Worm (Caenorhabditis elegans) whole organism, L1 larva: Measurements from ENCODE around the gene F07A11.5.

Source experiments
- C04F5.9 ChIP-seq: sonication (generic microtip); optimal IDR thresholded peaks from 2 replicates; lab custom pipeline; 2016; ENCODE audit warnings: missing genetic modification characterization, missing compliant biosample characterization
- F16B12.6 ChIP-seq: fragments of 150-350 bp; optimal IDR thresholded peaks from 2 replicates; lab custom pipeline; 2014; ENCODE audit warnings: missing biosample characterization, missing genetic modification characterization
- alr-1 ChIP-seq: fragments of 200-800 bp; sonication (Bioruptor generic); optimal IDR thresholded peaks from 2 replicates; lab custom pipeline; 2018; ENCODE audit warnings: borderline replicate concordance, mild to moderate bottlenecking, missing genetic modification characterization, missing compliant biosample characterization
- aly-2 ChIP-seq: fragments of 150-350 bp; optimal IDR thresholded peaks from 2 replicates; lab custom pipeline; 2014; ENCODE audit warnings: missing biosample characterization, missing genetic modification characterization
- blmp-1 ChIP-seq: fragments of 150-350 bp; optimal IDR thresholded peaks from 2 replicates; lab custom pipeline; 2014; ENCODE audit warnings: missing biosample characterization, missing genetic modification characterization
- ceh-8 ChIP-seq: fragments of 200-800 bp; sonication (Bioruptor generic); optimal IDR thresholded peaks from 2 replicates; lab custom pipeline; 2018; ENCODE audit warnings: mild to moderate bottlenecking, missing genetic modification characterization, moderate library complexity, missing compliant biosample characterization
- ceh-82 ChIP-seq, 3 experiments: fragments of 150-350 bp in 1 of 3; sonication (generic microtip) in 2 of 3; optimal IDR thresholded peaks; 2 replicates each; lab custom pipeline; 2014 to 2017; ENCODE audit warnings: missing biosample characterization in 3 of 3, missing genetic modification characterization in 3 of 3
- ces-1 ChIP-seq: fragments of 150-350 bp; optimal IDR thresholded peaks from 2 replicates; lab custom pipeline; 2014; ENCODE audit warnings: missing biosample characterization, missing genetic modification reagents, missing genetic modification characterization
- efl-1 ChIP-seq, 4 experiments: fragments of 150-350 bp; optimal IDR thresholded peaks in 3 of 4; peaks in 1 of 4; 1 replicate in 1 of 4; 2 replicates in 3 of 4; lab custom pipeline; 2014; ENCODE audit warnings: missing biosample characterization in 2 of 4, missing genetic modification characterization in 2 of 4, missing genetic modification reagents in 2 of 4
- efl-3 ChIP-seq: fragments of 200-800 bp; sonication (Bioruptor generic); optimal IDR thresholded peaks from 2 replicates; lab custom pipeline; 2018; ENCODE audit warnings: mild to moderate bottlenecking, missing genetic modification characterization, missing compliant biosample characterization
- elt-2 ChIP-seq: sonication (generic microtip); optimal IDR thresholded peaks from 2 replicates; lab custom pipeline; 2016; ENCODE audit warnings: missing genetic modification characterization, mild to moderate bottlenecking, inconsistent platforms, missing compliant biosample characterization, missing genetic modification reagents
- elt-3 ChIP-seq, 6 experiments: fragments of 150-350 bp in 1 of 6; sonication (generic microtip); optimal IDR thresholded peaks; 2 replicates each; lab custom pipeline; 2017 to 2018; ENCODE audit warnings: missing biosample characterization in 6 of 6, missing genetic modification characterization in 6 of 6, inconsistent platforms in 1 of 6
- fos-1 ChIP-seq: fragments of 150-350 bp; optimal IDR thresholded peaks from 2 replicates; lab custom pipeline; 2014; ENCODE audit warnings: missing biosample characterization, missing genetic modification characterization
- hlh-17 ChIP-seq: fragments of 200-800 bp; sonication (Bioruptor generic); optimal IDR thresholded peaks from 2 replicates; lab custom pipeline; 2018; ENCODE audit warnings: missing genetic modification characterization, mild to moderate bottlenecking, missing compliant biosample characterization, moderate library complexity, borderline replicate concordance
- hpl-2 ChIP-seq: fragments of 150-350 bp; optimal IDR thresholded peaks from 2 replicates; lab custom pipeline; 2014; ENCODE audit warnings: missing biosample characterization, missing genetic modification reagents, missing genetic modification characterization
- lin-13 ChIP-seq: fragments of 150-350 bp; optimal IDR thresholded peaks from 2 replicates; lab custom pipeline; 2014; ENCODE audit warnings: missing biosample characterization, missing genetic modification reagents, missing genetic modification characterization
- lin-14 ChIP-seq: fragments of 200-800 bp; sonication (Bioruptor generic); optimal IDR thresholded peaks from 2 replicates; lab custom pipeline; 2018; ENCODE audit warnings: mild to moderate bottlenecking, missing genetic modification characterization, moderate library complexity, missing compliant biosample characterization
- lin-15B ChIP-seq: fragments of 150-350 bp; sonication (generic microtip); optimal IDR thresholded peaks from 3 replicates; lab custom pipeline; 2014; ENCODE audit warnings: missing biosample characterization, missing genetic modification characterization
- lin-35 ChIP-seq, 2 experiments: fragments of 150-350 bp; optimal IDR thresholded peaks; 2 replicates each; lab custom pipeline; 2014; ENCODE audit warnings: missing biosample characterization in 2 of 2, missing genetic modification characterization in 2 of 2, missing genetic modification reagents in 2 of 2
- lsy-2 ChIP-seq, 2 experiments: fragments of 150-350 bp; optimal IDR thresholded peaks; 2 replicates each; lab custom pipeline; 2014; ENCODE audit warnings: missing biosample characterization in 2 of 2, missing genetic modification characterization in 2 of 2
- mab-9 ChIP-seq: fragments of 200-800 bp; sonication (Bioruptor generic); IDR thresholded peaks from 2 replicates; pipeline ENCODE4 v1.3.6; 2022; ENCODE audit warnings: missing genetic modification reagents, missing genetic modification characterization, missing compliant biosample characterization
- mef-2 ChIP-seq: fragments of 150-350 bp; optimal IDR thresholded peaks from 2 replicates; lab custom pipeline; 2014; ENCODE audit warnings: missing biosample characterization, missing genetic modification characterization
- nhr-77 ChIP-seq: fragments of 150-350 bp; optimal IDR thresholded peaks from 2 replicates; lab custom pipeline; 2014; ENCODE audit warnings: missing biosample characterization, missing genetic modification characterization
- pag-3 ChIP-seq: sonication (generic microtip); optimal IDR thresholded peaks from 2 replicates; lab custom pipeline; 2017; ENCODE audit warnings: missing genetic modification characterization, mild to moderate bottlenecking, missing compliant biosample characterization, antibody characterized with exemption, borderline replicate concordance; ENCODE audit not compliant: insufficient read depth
- pax-3 ChIP-seq: fragments of 200-800 bp; sonication (Bioruptor generic); optimal IDR thresholded peaks from 2 replicates; lab custom pipeline; 2018; ENCODE audit warnings: mild to moderate bottlenecking, missing genetic modification characterization, moderate library complexity, missing compliant biosample characterization
- rnt-1 ChIP-seq: sonication (generic microtip); optimal IDR thresholded peaks from 2 replicates; lab custom pipeline; 2016; ENCODE audit warnings: mild to moderate bottlenecking, missing genetic modification characterization, moderate library complexity, missing compliant biosample characterization
- snpc-4 ChIP-seq: fragments of 150-350 bp; optimal IDR thresholded peaks from 2 replicates; lab custom pipeline; 2014; ENCODE audit warnings: missing biosample characterization, missing genetic modification characterization
- snu-23 ChIP-seq: sonication (generic microtip); optimal IDR thresholded peaks from 2 replicates; lab custom pipeline; 2016; ENCODE audit warnings: missing genetic modification characterization, missing compliant biosample characterization
- sox-4 ChIP-seq: sonication (generic microtip); optimal IDR thresholded peaks from 2 replicates; lab custom pipeline; 2016; ENCODE audit warnings: missing genetic modification characterization, missing compliant biosample characterization
- sptf-1 ChIP-seq: fragments of 150-350 bp; optimal IDR thresholded peaks from 2 replicates; lab custom pipeline; 2014; ENCODE audit warnings: missing biosample characterization, missing genetic modification characterization
- swsn-7 ChIP-seq: sonication (generic microtip); optimal IDR thresholded peaks from 2 replicates; lab custom pipeline; 2016; ENCODE audit warnings: missing genetic modification characterization, missing compliant biosample characterization
- unc-130 ChIP-seq: fragments of 150-350 bp; optimal IDR thresholded peaks from 2 replicates; lab custom pipeline; 2017; ENCODE audit warnings: missing biosample characterization, missing genetic modification characterization, inconsistent platforms
- unc-62 ChIP-seq: fragments of 150-350 bp; optimal IDR thresholded peaks from 2 replicates; lab custom pipeline; 2014; ENCODE audit warnings: missing biosample characterization, missing genetic modification reagents, missing genetic modification characterization
- vab-15 ChIP-seq: sonication (generic microtip); optimal IDR thresholded peaks from 2 replicates; lab custom pipeline; 2017; ENCODE audit warnings: missing genotype, mild to moderate bottlenecking, missing genetic modification characterization, missing compliant biosample characterization
- zag-1 ChIP-seq: fragments of 150-350 bp; optimal IDR thresholded peaks from 2 replicates; lab custom pipeline; 2014; ENCODE audit warnings: missing biosample characterization, missing genetic modification characterization
- ztf-11 ChIP-seq, 2 experiments: sonication (generic microtip); optimal IDR thresholded peaks; 2 replicates each; lab custom pipeline; 2016 to 2017; ENCODE audit warnings: missing genetic modification characterization in 2 of 2, missing biosample characterization in 1 of 2, missing compliant biosample characterization in 1 of 2

The F07A11.5 gene

ce11 chrII:11568670-11569069 is 43.4 kb upstream of the F07A11.5 start:
- TF ChIP-seq efl-1 (optimal IDR thresholded peaks at IDR 0.05; lab: Kevin White, UChicago) (no peak), efl-1 (GFP tag; optimal IDR thresholded peaks at IDR 0.05 in 1 of 2; lab: Kevin White, UChicago) (peak in 1 of 2 experiments; percentile 50), unc-62 (no peak), ceh-8 (GFP tag; lab: Kevin White, UChicago) (no peak)

ce11 chrII:11569213-11569868 is 42.8 kb upstream of the F07A11.5 start, which contains the start of the genes F54D5.23 and F54D5.4:
Gene F54D5.23 (minus strand): TSS chrII:11569287.
Gene F54D5.4 (plus strand): TSS chrII:11569818.
- TF ChIP-seq pax-3 (tag; lab: Kevin White, UChicago) (no peak), elt-3 (tag; optimal IDR thresholded peaks at IDR 0.05; lab: Kevin White, UChicago) (no peak), ces-1 (GFP tag; lab: Kevin White, UChicago) (no peak), vab-15 (tag; lab: Kevin White, UChicago) (no peak), F16B12.6 (no peak), hpl-2 (GFP tag; lab: Kevin White, UChicago) (no peak), sox-4 (no peak), snu-23 (GFP tag; lab: Kevin White, UChicago) (no peak), nhr-77 (tag; lab: Kevin White, UChicago) (no peak), C04F5.9 (tag; lab: Kevin White, UChicago) (no peak), lin-14 (no peak), sptf-1 (tag; lab: Kevin White, UChicago) (no peak), mef-2 (tag; lab: Kevin White, UChicago) (no peak)

- no peak for TF ChIP-seq lin-15B (tag; lab: Kevin White, UChicago)
- TF ChIP-seq elt-2 (tag; lab: Kevin White, UChicago), result peak; percentile 30
- TF ChIP-seq swsn-7 (tag; lab: Kevin White, UChicago), result no peak
- no peak for TF ChIP-seq unc-130 (tag; lab: Kevin White, UChicago)
- TF ChIP-seq efl-1 (optimal IDR thresholded peaks at IDR 0.05; lab: Kevin White, UChicago), result no peak
- TF ChIP-seq efl-1 (GFP tag; optimal IDR thresholded peaks at IDR 0.05 in 1 of 2; lab: Kevin White, UChicago), result peak in 1 of 2 experiments; percentile 14
- peak in 1 of 2 experiments; percentile 5 for TF ChIP-seq lin-35 (GFP tag; optimal IDR thresholded peaks at IDR 0.05; lab: Kevin White, UChicago)
These were observed 40.7 kb upstream of the F07A11.5 start, which contains the start of gene F54D5.3 for ce11 chrII:11571260-11571854. Gene F54D5.3 (plus strand): TSS chrII:11571805.

- TF ChIP-seq mab-9 (GFP tag; lab: Robert Waterston, UW), result no peak
- no peak for TF ChIP-seq hlh-17
- TF ChIP-seq zag-1 (tag; lab: Kevin White, UChicago), result no peak
- TF ChIP-seq alr-1, result no peak
- no peak for TF ChIP-seq unc-62
- no peak for TF ChIP-seq ceh-82 (tag; optimal IDR thresholded peaks at IDR 0.05; lab: Kevin White, UChicago)
- TF ChIP-seq lin-13 (GFP tag; lab: Kevin White, UChicago), result no peak
- no peak for TF ChIP-seq rnt-1 (tag; lab: Kevin White, UChicago)
- no peak for TF ChIP-seq fos-1 (tag; lab: Kevin White, UChicago)
- TF ChIP-seq ceh-8 (GFP tag; lab: Kevin White, UChicago), result no peak
- TF ChIP-seq aly-2 (tag; lab: Kevin White, UChicago), result no peak
- TF ChIP-seq lsy-2 (tag; optimal IDR thresholded peaks at IDR 0.05; lab: Kevin White, UChicago), result no peak
- TF ChIP-seq pag-3 (tag; lab: Kevin White, UChicago), result no peak
- no peak for TF ChIP-seq efl-3 (GFP tag; lab: Kevin White, UChicago)
- no peak for TF ChIP-seq sptf-1 (tag; lab: Kevin White, UChicago)
- no peak for TF ChIP-seq blmp-1 (tag; lab: Kevin White, UChicago)
- TF ChIP-seq snpc-4, result no peak
- TF ChIP-seq lin-35 (GFP tag; optimal IDR thresholded peaks at IDR 0.05; lab: Kevin White, UChicago), result no peak
- TF ChIP-seq ztf-11 (tag; optimal IDR thresholded peaks at IDR 0.05; lab: Kevin White, UChicago), result no peak
These were observed 39.2 kb upstream of the F07A11.5 start, which contains the start of gene F54D5.2 for ce11 chrII:11572944-11573343. Gene F54D5.2 (plus strand): TSS chrII:11573180.
